Fruit fly (Drosophila melanogaster) whole organism, embryonic: ENCODE data around the gene pigs.

Experiments
- Awh ChIP-seq: fragments of 200-800 bp; sonication (Bioruptor generic); IDR thresholded peaks from 2 replicates; pipeline ENCODE4, ENCODE4 v1.3.6; 2022; ENCODE audit warnings: missing biosample characterization, missing genetic modification characterization
- B-H2 ChIP-seq: fragments of 200-800 bp; sonication (Bioruptor generic); optimal IDR thresholded peaks from 2 replicates; lab custom pipeline; 2018; ENCODE audit warnings: missing biosample characterization, mild to moderate bottlenecking, missing genetic modification characterization
- CG10321 ChIP-seq: fragments of 200-800 bp; sonication (Bioruptor generic); IDR thresholded peaks from 2 replicates; pipeline ENCODE4 v1.3.6; 2022; ENCODE audit warnings: missing biosample characterization, missing genetic modification characterization
- CG10462 ChIP-seq: fragments of 200-800 bp; sonication (Bioruptor generic); optimal IDR thresholded peaks from 2 replicates; lab custom pipeline; 2016; ENCODE audit warnings: missing biosample characterization, missing genetic modification characterization
- CG12299 ChIP-seq: fragments of 200-800 bp; sonication (Bioruptor generic); optimal IDR thresholded peaks from 2 replicates; lab custom pipeline; 2018; ENCODE audit warnings: missing biosample characterization, mild to moderate bottlenecking, missing genetic modification characterization
- CG1233 ChIP-seq: fragments of 200-800 bp; sonication (Bioruptor generic); optimal IDR thresholded peaks from 4 replicates; lab custom pipeline; 2018; ENCODE audit warnings: missing biosample characterization, mild to moderate bottlenecking, missing genetic modification characterization
- CG13424 ChIP-seq: fragments of 200-800 bp; sonication (Bioruptor generic); optimal IDR thresholded peaks from 2 replicates; lab custom pipeline; 2019; ENCODE audit warnings: missing biosample characterization, mild to moderate bottlenecking, missing genetic modification characterization, moderate library complexity
- CG15696 ChIP-seq: fragments of 200-800 bp; sonication (Bioruptor generic); optimal IDR thresholded peaks from 2 replicates; lab custom pipeline; 2019; ENCODE audit warnings: missing biosample characterization, mild to moderate bottlenecking, missing genetic modification characterization, moderate library complexity
- CG17568 ChIP-seq: fragments of 200-800 bp; sonication (Bioruptor generic); optimal IDR thresholded peaks from 2 replicates; lab custom pipeline; 2018; ENCODE audit warnings: missing biosample characterization, mild to moderate bottlenecking, missing genetic modification characterization, moderate library complexity
- CG17612 ChIP-seq: fragments of 200-800 bp; sonication (Bioruptor generic); IDR thresholded peaks from 2 replicates; pipeline ENCODE4 v1.3.6; 2022; ENCODE audit warnings: missing biosample characterization, missing genetic modification characterization
- CG18262 ChIP-seq: fragments of 200-800 bp; optimal IDR thresholded peaks from 3 replicates; lab custom pipeline; 2019; ENCODE audit warnings: missing biosample characterization, mild to moderate bottlenecking, missing genetic modification characterization, moderate library complexity
- CG2116 ChIP-seq: fragments of 200-800 bp; sonication (Bioruptor generic); optimal IDR thresholded peaks from 3 replicates; lab custom pipeline; 2018; ENCODE audit warnings: missing biosample characterization, mild to moderate bottlenecking, missing genetic modification characterization
- CG2889 ChIP-seq: fragments of 200-800 bp; sonication (Bioruptor generic); IDR thresholded peaks from 3 replicates; pipeline ENCODE4 v1.3.6; 2022; ENCODE audit warnings: missing biosample characterization, missing genetic modification characterization
- CG3163 ChIP-seq: fragments of 200-800 bp; sonication (Bioruptor generic); optimal IDR thresholded peaks from 3 replicates; lab custom pipeline; 2016; ENCODE audit warnings: missing biosample characterization, missing genetic modification characterization
- CG33213 ChIP-seq: fragments of 200-800 bp; sonication (Bioruptor generic); optimal IDR thresholded peaks from 3 replicates; lab custom pipeline; 2016; ENCODE audit warnings: missing biosample characterization, missing genetic modification characterization
- CG42726 ChIP-seq: fragments of 200-800 bp; sonication (Bioruptor generic); IDR thresholded peaks from 2 replicates; pipeline ENCODE4 v1.3.6; 2022; ENCODE audit warnings: missing biosample characterization, missing genetic modification characterization; ENCODE audit not compliant: partially characterized antibody
- CG5245 ChIP-seq: fragments of 200-800 bp; sonication (Bioruptor generic); optimal IDR thresholded peaks from 3 replicates; lab custom pipeline; 2016; ENCODE audit warnings: missing biosample characterization, missing genetic modification characterization
- CG7556 ChIP-seq: fragments of 200-800 bp; sonication (Bioruptor generic); optimal IDR thresholded peaks from 2 replicates; lab custom pipeline; 2017; ENCODE audit warnings: missing biosample characterization, mild to moderate bottlenecking, missing genetic modification characterization
- CG9437 ChIP-seq: fragments of 200-800 bp; sonication (Bioruptor generic); optimal IDR thresholded peaks from 2 replicates; lab custom pipeline; 2018; ENCODE audit warnings: missing biosample characterization, mild to moderate bottlenecking, missing genetic modification characterization
- CkIIα-i1 ChIP-seq: fragments of 200-800 bp; sonication (Bioruptor generic); IDR thresholded peaks from 2 replicates; pipeline ENCODE4 v1.3.6; 2022; ENCODE audit warnings: missing biosample characterization, missing genetic modification characterization
- CrebB ChIP-seq: fragments of 200-800 bp; sonication (Bioruptor generic); optimal IDR thresholded peaks from 3 replicates; lab custom pipeline; 2018; ENCODE audit warnings: missing biosample characterization, mild to moderate bottlenecking, missing genetic modification characterization
- E2f1 ChIP-seq: fragments of 200-800 bp; sonication (Bioruptor generic); IDR thresholded peaks from 2 replicates; pipeline ENCODE4 v1.3.6; 2022; ENCODE audit warnings: missing biosample characterization, missing genetic modification characterization
- HmgZ ChIP-seq: fragments of 200-800 bp; sonication (Bioruptor generic); optimal IDR thresholded peaks from 2 replicates; lab custom pipeline; 2018; ENCODE audit warnings: missing biosample characterization, mild to moderate bottlenecking, missing genetic modification characterization
- Hr51 ChIP-seq, 2 experiments: fragments of 200-800 bp; sonication (Bioruptor generic); optimal IDR thresholded peaks; 2 replicates in 1 of 2; 3 replicates in 1 of 2; lab custom pipeline; 2016 to 2018; ENCODE audit warnings: missing biosample characterization in 2 of 2, missing genetic modification characterization in 2 of 2, mild to moderate bottlenecking in 1 of 2, moderate library complexity in 1 of 2
- MBD-R2 ChIP-seq: fragments of 200-800 bp; sonication (Bioruptor generic); IDR thresholded peaks from 2 replicates; pipeline ENCODE4 v1.3.6; 2022; ENCODE audit warnings: missing biosample characterization, missing genetic modification characterization
- Meics ChIP-seq: fragments of 200-800 bp; sonication (Bioruptor generic); optimal IDR thresholded peaks from 2 replicates; lab custom pipeline; 2017; ENCODE audit warnings: missing biosample characterization, mild to moderate bottlenecking, missing genetic modification characterization
- Optix ChIP-seq: fragments of 200-800 bp; sonication (Bioruptor generic); IDR thresholded peaks from 3 replicates; pipeline ENCODE4 v1.3.6; 2022; ENCODE audit warnings: missing biosample characterization, missing genetic modification characterization
- Ravus ChIP-seq: fragments of 200-800 bp; sonication (Bioruptor generic); IDR thresholded peaks from 2 replicates; pipeline ENCODE4 v1.3.6; 2022; ENCODE audit warnings: missing biosample characterization, missing genetic modification characterization
- ac ChIP-seq: fragments of 200-800 bp; sonication (Bioruptor generic); optimal IDR thresholded peaks from 3 replicates; lab custom pipeline; 2017; ENCODE audit warnings: missing biosample characterization, mild to moderate bottlenecking, missing genetic modification characterization
- amos ChIP-seq: fragments of 200-800 bp; sonication (Bioruptor generic); IDR thresholded peaks from 2 replicates; pipeline ENCODE4 v1.3.6; 2022; ENCODE audit warnings: missing biosample characterization, missing genetic modification characterization; ENCODE audit not compliant: partially characterized antibody
- ato ChIP-seq: fragments of 200-800 bp; sonication (Bioruptor generic); IDR thresholded peaks from 2 replicates; pipeline ENCODE4 v1.3.6; 2022; ENCODE audit warnings: missing biosample characterization, missing genetic modification characterization; ENCODE audit not compliant: partially characterized antibody
- crol ChIP-seq: fragments of 200-800 bp; sonication (Bioruptor generic); IDR thresholded peaks from 2 replicates; pipeline ENCODE4 v1.3.6; 2022; ENCODE audit warnings: missing biosample characterization, missing genetic modification characterization
- crp ChIP-seq, 2 experiments: fragments of 200-800 bp; sonication (Bioruptor generic); optimal IDR thresholded peaks; 2 replicates in 1 of 2; 3 replicates in 1 of 2; lab custom pipeline; 2017; ENCODE audit warnings: missing biosample characterization in 2 of 2, missing genetic modification characterization in 2 of 2, mild to moderate bottlenecking in 1 of 2, moderate library complexity in 1 of 2
- dimm ChIP-seq: fragments of 200-800 bp; sonication (Bioruptor generic); IDR thresholded peaks from 2 replicates; pipeline ENCODE4 v1.3.6; 2022; ENCODE audit warnings: missing biosample characterization, missing genetic modification characterization
- gem ChIP-seq: fragments of 200-800 bp; sonication (Bioruptor generic); optimal IDR thresholded peaks from 2 replicates; lab custom pipeline; 2019; ENCODE audit warnings: missing biosample characterization, mild to moderate bottlenecking, missing genetic modification characterization, moderate library complexity
- gsb ChIP-seq: fragments of 200-800 bp; sonication (Bioruptor generic); IDR thresholded peaks from 2 replicates; pipeline ENCODE4 v1.3.6; 2022; ENCODE audit warnings: missing biosample characterization, missing genetic modification characterization
- gt ChIP-seq: fragments of 200-800 bp; sonication (Bioruptor generic); IDR thresholded peaks from 2 replicates; pipeline ENCODE4 v1.3.6; 2022; ENCODE audit warnings: missing biosample characterization, missing genetic modification characterization
- jumu ChIP-seq: fragments of 200-800 bp; sonication (Bioruptor generic); optimal IDR thresholded peaks from 3 replicates; lab custom pipeline; 2016; ENCODE audit warnings: missing biosample characterization, missing genetic modification characterization
- lov ChIP-seq, 2 experiments: fragments of 200-800 bp in 1 of 2; fragments of >200 bp in 1 of 2; sonication (Bioruptor generic) in 1 of 2; IDR thresholded peaks in 1 of 2; optimal IDR thresholded peaks in 1 of 2; 2 replicates in 1 of 2; 3 replicates in 1 of 2; pipeline versions ENCODE4 v1.3.6 to Lab custom; 2017 to 2022; ENCODE audit warnings: missing biosample characterization in 1 of 2, missing genetic modification characterization in 1 of 2
- nau ChIP-seq: fragments of 200-800 bp; sonication (Bioruptor generic); optimal IDR thresholded peaks from 3 replicates; lab custom pipeline; 2017; ENCODE audit warnings: missing biosample characterization, mild to moderate bottlenecking, missing genetic modification characterization, missing genetic modification reagents
- onecut ChIP-seq: fragments of 200-800 bp; sonication (Bioruptor generic); IDR thresholded peaks from 2 replicates; pipeline ENCODE4 v1.3.6; 2022; ENCODE audit warnings: missing biosample characterization, missing genetic modification characterization
- pho ChIP-seq: fragments of 200-800 bp; sonication (Bioruptor generic); optimal IDR thresholded peaks from 2 replicates; lab custom pipeline; 2016; ENCODE audit warnings: missing biosample characterization, missing genetic modification characterization
- psq ChIP-seq: fragments of 200-800 bp; sonication (Bioruptor generic); optimal IDR thresholded peaks from 2 replicates; lab custom pipeline; 2017; ENCODE audit warnings: missing biosample characterization, missing genetic modification characterization
- sug ChIP-seq: fragments of 200-800 bp; optimal IDR thresholded peaks from 2 replicates; lab custom pipeline; 2019; ENCODE audit warnings: missing biosample characterization, mild to moderate bottlenecking, missing genetic modification characterization, moderate library complexity
- tup ChIP-seq: fragments of 200-800 bp; sonication (Bioruptor generic); optimal IDR thresholded peaks from 2 replicates; lab custom pipeline; 2016; ENCODE audit warnings: missing biosample characterization, mild to moderate bottlenecking, missing genetic modification characterization, moderate library complexity
- twi ChIP-seq: fragments of 200-800 bp; optimal IDR thresholded peaks from 2 replicates; lab custom pipeline; 2019; ENCODE audit warnings: missing biosample characterization, mild to moderate bottlenecking, missing genetic modification characterization, moderate library complexity
- tx ChIP-seq: fragments of 200-800 bp; sonication (Bioruptor generic); optimal IDR thresholded peaks from 2 replicates; lab custom pipeline; 2016; ENCODE audit warnings: missing biosample characterization, missing genetic modification characterization
- unpg ChIP-seq: fragments of 200-800 bp; sonication (Bioruptor generic); optimal IDR thresholded peaks from 3 replicates; lab custom pipeline; 2018; ENCODE audit warnings: missing biosample characterization, mild to moderate bottlenecking, missing genetic modification characterization, moderate library complexity

pigs gene

dm6 chrX:6678635-6679501 lies 79.0 kb downstream of the pigs start, which contains the start of gene ND-ASHI (continued):
- TF ChIP-seq CG10462 (GFP tag; lab: Kevin White, UChicago) (peak; percentile 73), nau (GFP tag; lab: Kevin White, UChicago) (no peak), amos (no peak), CG12299 (tag; lab: Kevin White, UChicago) (peak; percentile 91), dimm (GFP tag; lab: Robert Waterston, UW) (peak; percentile 88), CG2116 (GFP tag; lab: Kevin White, UChicago) (peak; percentile 60), crol (GFP tag; lab: Robert Waterston, UW) (0 out of 2 replicates have a peak, but pooled peaks have one; percentile 28), Hr51 (GFP tag; optimal IDR thresholded peaks at IDR 0.05; lab: Kevin White, UChicago) (peak; percentile 88 to 90), HmgZ (tag; lab: Kevin White, UChicago) (peak; percentile 97), unpg (GFP tag; lab: Kevin White, UChicago) (peak; percentile 94), CG18262 (tag; lab: Kevin White, UChicago) (peak; percentile 88), CG42726 (GFP tag; lab: Robert Waterston, UW) (no peak), CG1233 (GFP tag; lab: Kevin White, UChicago) (peak; percentile 92), B-H2 (GFP tag; lab: Kevin White, UChicago) (peak; percentile 98), MBD-R2 (GFP tag; lab: Robert Waterston, UW) (peak; percentile 96), lov (optimal IDR thresholded peaks at IDR 0.05; lab: Kevin White, UChicago) (no peak), lov (GFP tag; IDR thresholded peaks at IDR 0.05; lab: Robert Waterston, UW) (peak; percentile 94), CG7556 (peak; percentile 94), CrebB (tag; lab: Kevin White, UChicago) (peak; percentile 95), gt (GFP tag; lab: Robert Waterston, UW) (peak; percentile 79), twi (tag; lab: Kevin White, UChicago) (peak; percentile 73), Ravus (peak; percentile 85), jumu (GFP tag; lab: Kevin White, UChicago) (peak; percentile 86), tup (GFP tag; lab: Kevin White, UChicago) (peak; percentile 92), CG17612 (GFP tag; lab: Robert Waterston, UW) (peak; percentile 92), E2f1 (GFP tag; lab: Robert Waterston, UW) (peak; percentile 94), pho (GFP tag; lab: Kevin White, UChicago) (peak; percentile 93), gsb (GFP tag; lab: Robert Waterston, UW) (peak; percentile 91), Optix (peak; percentile 94), CG10321 (GFP tag; lab: Robert Waterston, UW) (peak; percentile 65), tx (GFP tag; lab: Kevin White, UChicago) (peak; percentile 84), Meics (GFP tag; lab: Kevin White, UChicago) (peak; percentile 97), sug (peak; percentile 90), onecut (GFP tag; lab: Robert Waterston, UW) (peak; percentile 87), CG9437 (GFP tag; lab: Kevin White, UChicago) (peak; percentile 79), ato (GFP tag; lab: Robert Waterston, UW) (no peak), CG3163 (GFP tag; lab: Kevin White, UChicago) (peak; percentile 60), ac (GFP tag; lab: Kevin White, UChicago) (peak; percentile 74), psq (GFP tag; lab: Kevin White, UChicago) (peak; percentile 69), CkIIα-i1 (GFP tag; lab: Robert Waterston, UW) (peak; percentile 75), CG5245 (GFP tag; lab: Kevin White, UChicago) (peak; percentile 94), CG33213 (GFP tag; lab: Kevin White, UChicago) (peak; percentile 89), CG13424 (tag; lab: Kevin White, UChicago) (peak; percentile 92), gem (tag; lab: Kevin White, UChicago) (peak; percentile 94), CG2889 (GFP tag; lab: Robert Waterston, UW) (peak; percentile 91), Awh (GFP tag; lab: Robert Waterston, UW) (peak; percentile 94), CG17568 (no peak), crp (GFP tag; optimal IDR thresholded peaks at IDR 0.05; lab: Kevin White, UChicago) (peak in 1 of 2 experiments; percentile 49), CG15696 (tag; lab: Kevin White, UChicago) (peak; percentile 75)
